Worm (Caenorhabditis elegans): ENCODE measurements around the gene T11G6.2.

DNA sequence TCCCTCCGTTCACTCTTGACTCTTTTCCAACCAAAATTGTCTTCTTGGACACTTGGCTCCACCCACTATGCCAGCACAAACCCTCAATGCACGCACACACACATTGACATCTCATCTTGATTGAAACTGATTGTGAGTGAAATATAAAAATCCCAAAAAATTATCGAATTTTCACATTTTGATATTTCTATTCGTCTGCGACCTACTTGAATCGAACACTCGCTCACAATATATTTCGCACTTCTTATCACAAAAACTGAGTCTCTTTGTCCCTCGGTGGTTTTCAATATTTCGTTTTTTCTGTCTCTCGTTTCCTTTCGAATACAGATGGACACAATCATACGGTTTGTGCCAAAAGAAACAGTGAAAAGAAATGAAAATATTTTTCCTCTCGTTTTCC lies 38.2 kb downstream of the T11G6.2 start:
- TF ChIP-seq lsy-12 (tag; optimal IDR thresholded peaks at IDR 0.05) (no peak), ama-1 (optimal IDR thresholded peaks at IDR 0.05) (no peak), nfya-1 (tag; optimal IDR thresholded peaks at IDR 0.05; ENCODE audit: insufficient read depth) (peak; percentile 10), egl-27 (tag; optimal IDR thresholded peaks at IDR 0.05) (no peak), unc-62 (GFP tag; optimal IDR thresholded peaks at IDR 0.05) (no peak), ZK546.5 (tag; optimal IDR thresholded peaks at IDR 0.05) (no peak), nhr-67 (tag; optimal IDR thresholded peaks at IDR 0.05) (no peak), aly-2 (tag; optimal IDR thresholded peaks at IDR 0.05) (no peak), skn-1 (tag; optimal IDR thresholded peaks at IDR 0.05) (no peak)
